Worm (Caenorhabditis elegans) whole organism, young adult: ENCODE data around the gene gbas-1.
"Not testable (repeated sequence)": the region's sequence is repeated elsewhere in the genome, so short reads cannot be mapped to it uniquely, and the experiment has no call there.

Experiments
- C06A6.2 ChIP-seq: fragments of 200-800 bp; sonication (Bioruptor generic); conservative IDR thresholded peaks from 2 replicates; pipeline ENCODE4 v1.3.6; 2022; ENCODE audit warnings: missing genetic modification characterization, missing compliant biosample characterization
- F33H1.4 ChIP-seq: fragments of 200-800 bp; sonication (Bioruptor generic); IDR thresholded peaks from 2 replicates; pipeline ENCODE4 v1.3.6; 2022; ENCODE audit warnings: missing genetic modification reagents, missing genetic modification characterization, missing compliant biosample characterization
- F49E8.2 ChIP-seq: sonication (generic microtip); optimal IDR thresholded peaks from 3 replicates; lab custom pipeline; 2017; ENCODE audit warnings: missing genetic modification characterization, mild to moderate bottlenecking, missing compliant biosample characterization, antibody characterized with exemption, moderate library complexity; ENCODE audit not compliant: insufficient read depth
- bed-1 ChIP-seq: fragments of 200-800 bp; sonication (Bioruptor generic); IDR thresholded peaks from 2 replicates; pipeline ENCODE4 v1.3.6; 2022; ENCODE audit warnings: missing genetic modification reagents, missing genetic modification characterization, missing compliant biosample characterization
- dpl-1 ChIP-seq: fragments of 150-350 bp; optimal IDR thresholded peaks from 2 replicates; lab custom pipeline; 2014; ENCODE audit warnings: missing biosample characterization, missing genetic modification reagents, missing genetic modification characterization
- ets-4 ChIP-seq: fragments of 200-800 bp; sonication (Bioruptor generic); optimal IDR thresholded peaks from 2 replicates; lab custom pipeline; 2018; ENCODE audit warnings: mild to moderate bottlenecking, missing genetic modification characterization, missing compliant biosample characterization
- him-1 ChIP-seq: sonication (generic microtip); optimal IDR thresholded peaks from 2 replicates; lab custom pipeline; 2016; ENCODE audit warnings: missing genotype, missing genetic modification reagents, missing genetic modification characterization, missing compliant biosample characterization
- hmg-20 ChIP-seq: fragments of 200-800 bp; sonication (Bioruptor generic); IDR thresholded peaks from 2 replicates; pipeline ENCODE4 v1.3.6; 2022; ENCODE audit warnings: missing genetic modification reagents, missing genetic modification characterization, missing compliant biosample characterization
- nfyb-1 ChIP-seq: fragments of 200-800 bp; sonication (Bioruptor generic); IDR thresholded peaks from 2 replicates; pipeline ENCODE4 v1.3.6; 2022; ENCODE audit warnings: missing genetic modification reagents, missing genetic modification characterization, missing compliant biosample characterization
- sptf-2 ChIP-seq: fragments of 200-800 bp; sonication (Bioruptor generic); optimal IDR thresholded peaks from 2 replicates; lab custom pipeline; 2018; ENCODE audit warnings: mild to moderate bottlenecking, missing genetic modification characterization, missing compliant biosample characterization
- unc-62 ChIP-seq: fragments of 150-350 bp; optimal IDR thresholded peaks from 2 replicates; lab custom pipeline; 2014; ENCODE audit warnings: missing biosample characterization, missing genetic modification reagents, missing genetic modification characterization
- ztf-26 ChIP-seq: sonication (generic microtip); optimal IDR thresholded peaks from 2 replicates; lab custom pipeline; 2017; ENCODE audit warnings: missing genetic modification characterization, missing compliant biosample characterization

DNA sequence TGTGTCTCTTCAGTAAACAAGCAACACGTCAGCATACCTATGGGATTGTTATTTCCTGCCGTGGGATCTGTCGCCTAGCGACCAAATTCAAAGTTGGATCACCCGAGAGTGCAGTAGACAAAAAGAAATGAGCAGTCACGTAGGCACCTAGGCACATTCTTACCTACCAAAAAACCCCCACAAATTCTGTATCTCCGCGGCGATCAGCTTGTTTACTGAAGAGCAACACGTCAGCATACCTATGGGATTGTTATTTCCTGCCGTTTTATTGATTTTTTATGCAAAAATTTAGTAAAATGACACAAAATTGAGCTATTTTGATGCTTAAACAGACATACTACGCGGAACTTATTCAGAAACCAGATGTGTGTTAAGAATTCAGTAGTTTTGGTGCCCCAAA, 29.8 kb downstream of the gbas-1 start, which contains the start of gene K02F6.5:
- TF ChIP-seq him-1 (tag; lab: Kevin White, UChicago); hmg-20 (GFP tag; lab: Robert Waterston, UW); unc-62 (GFP tag; lab: Kevin White, UChicago); C06A6.2 (GFP tag; lab: Robert Waterston, UW); ets-4; F49E8.2 (tag; lab: Kevin White, UChicago); nfyb-1; bed-1 (GFP tag; lab: Robert Waterston, UW); dpl-1 (GFP tag; lab: Kevin White, UChicago); ztf-26 (tag; lab: Kevin White, UChicago); sptf-2 (GFP tag; lab: Kevin White, UChicago); F33H1.4 (GFP tag; lab: Robert Waterston, UW): not testable (repeated sequence)
